Worm (Caenorhabditis elegans) whole organism, L2 larva: Measurements from ENCODE around the gene M01H9.10.
A peak's percentile ranks its signal among the peaks of the same experiment; 100 is the strongest.

ENCODE experiments used
- C34F6.9 ChIP-seq: fragments of 150-350 bp; optimal IDR thresholded peaks from 2 replicates; lab custom pipeline; 2014; ENCODE audit warnings: missing biosample characterization, missing genetic modification characterization
- R02D3.7 ChIP-seq: fragments of 150-350 bp; optimal IDR thresholded peaks from 2 replicates; lab custom pipeline; 2014; ENCODE audit warnings: missing biosample characterization, missing genetic modification characterization
- Y55F3AM.14 ChIP-seq: fragments of 200-800 bp; sonication (Bioruptor generic); optimal IDR thresholded peaks from 2 replicates; lab custom pipeline; 2018; ENCODE audit warnings: mild to moderate bottlenecking, missing genetic modification characterization, missing compliant biosample characterization
- ZK546.5 ChIP-seq: sonication (generic microtip); optimal IDR thresholded peaks from 2 replicates; lab custom pipeline; 2017; ENCODE audit warnings: missing biosample characterization, missing genetic modification characterization
- aly-2 ChIP-seq: fragments of 150-350 bp; optimal IDR thresholded peaks from 2 replicates; lab custom pipeline; 2014; ENCODE audit warnings: missing biosample characterization, missing genetic modification characterization
- ama-1 ChIP-seq: fragments of 150-350 bp; optimal IDR thresholded peaks from 2 replicates; lab custom pipeline; 2018; ENCODE audit warnings: inconsistent platforms
- blmp-1 ChIP-seq: sonication (generic microtip); optimal IDR thresholded peaks from 2 replicates; lab custom pipeline; 2017; ENCODE audit warnings: missing genetic modification characterization, mild to moderate bottlenecking, missing compliant biosample characterization, antibody characterized with exemption, moderate library complexity; ENCODE audit not compliant: insufficient read depth
- ceh-16 ChIP-seq: fragments of 150-350 bp; optimal IDR thresholded peaks from 2 replicates; lab custom pipeline; 2014; ENCODE audit warnings: missing biosample characterization, missing genetic modification characterization
- ceh-82 ChIP-seq: fragments of 150-350 bp; optimal IDR thresholded peaks from 2 replicates; lab custom pipeline; 2014; ENCODE audit warnings: missing biosample characterization, missing genetic modification characterization
- crh-2 ChIP-seq: sonication (generic microtip); optimal IDR thresholded peaks from 2 replicates; lab custom pipeline; 2017; ENCODE audit warnings: missing biosample characterization, missing genetic modification characterization
- dmd-4 ChIP-seq: sonication (generic microtip); optimal IDR thresholded peaks from 2 replicates; lab custom pipeline; 2017; ENCODE audit warnings: missing biosample characterization, missing genetic modification characterization
- egl-27 ChIP-seq: sonication (generic microtip); optimal IDR thresholded peaks from 3 replicates; lab custom pipeline; 2017; ENCODE audit warnings: missing biosample characterization, missing genetic modification reagents, missing genetic modification characterization
- elt-1 ChIP-seq: fragments of 150-350 bp; optimal IDR thresholded peaks from 2 replicates; lab custom pipeline; 2014; ENCODE audit warnings: missing biosample characterization, missing genetic modification characterization
- fos-1 ChIP-seq: fragments of 150-350 bp; optimal IDR thresholded peaks from 2 replicates; lab custom pipeline; 2014; ENCODE audit warnings: missing biosample characterization, missing genetic modification characterization
- gmeb-1 ChIP-seq: fragments of 150-350 bp; optimal IDR thresholded peaks from 2 replicates; lab custom pipeline; 2014; ENCODE audit warnings: missing biosample characterization, missing genetic modification characterization
- lin-13 ChIP-seq: fragments of 150-350 bp; optimal IDR thresholded peaks from 2 replicates; lab custom pipeline; 2014; ENCODE audit warnings: missing biosample characterization, missing genetic modification reagents, missing genetic modification characterization
- lin-39 ChIP-seq: fragments of 150-350 bp; optimal IDR thresholded peaks from 2 replicates; lab custom pipeline; 2014; ENCODE audit warnings: missing biosample characterization, missing genetic modification reagents, missing genetic modification characterization
- lsy-2 ChIP-seq, 2 experiments: fragments of 150-350 bp in 1 of 2; sonication (generic microtip) in 1 of 2; optimal IDR thresholded peaks; 2 replicates each; lab custom pipeline; 2014 to 2017; ENCODE audit warnings: missing biosample characterization in 2 of 2, missing genetic modification characterization in 2 of 2
- mab-5 ChIP-seq: fragments of 150-350 bp; optimal IDR thresholded peaks from 2 replicates; lab custom pipeline; 2014; ENCODE audit warnings: missing biosample characterization, missing genetic modification characterization
- mbf-1 ChIP-seq: sonication (generic microtip); optimal IDR thresholded peaks from 2 replicates; lab custom pipeline; 2017; ENCODE audit warnings: missing biosample characterization, missing genetic modification characterization
- mdl-1 ChIP-seq, 2 experiments: fragments of 150-350 bp in 1 of 2; sonication (generic microtip) in 1 of 2; optimal IDR thresholded peaks; 2 replicates each; lab custom pipeline; 2017; ENCODE audit warnings: missing biosample characterization in 2 of 2, missing genetic modification characterization in 2 of 2
- nhr-10 ChIP-seq: sonication (generic microtip); optimal IDR thresholded peaks from 2 replicates; lab custom pipeline; 2017; ENCODE audit warnings: missing biosample characterization, missing genetic modification characterization
- nhr-11 ChIP-seq: fragments of 150-350 bp; optimal IDR thresholded peaks from 2 replicates; lab custom pipeline; 2014; ENCODE audit warnings: missing biosample characterization, missing genetic modification characterization
- nhr-129 ChIP-seq: fragments of 150-350 bp; optimal IDR thresholded peaks from 2 replicates; lab custom pipeline; 2014; ENCODE audit warnings: missing biosample characterization, missing genetic modification characterization
- nhr-21 ChIP-seq: fragments of 150-350 bp; optimal IDR thresholded peaks from 2 replicates; lab custom pipeline; 2014; ENCODE audit warnings: missing biosample characterization, missing genetic modification characterization
- nhr-23 ChIP-seq: fragments of 150-350 bp; optimal IDR thresholded peaks from 2 replicates; lab custom pipeline; 2014; ENCODE audit warnings: missing biosample characterization, missing genetic modification reagents, missing genetic modification characterization
- nhr-237 ChIP-seq: fragments of 150-350 bp; optimal IDR thresholded peaks from 2 replicates; lab custom pipeline; 2014; ENCODE audit warnings: missing biosample characterization, missing genetic modification characterization
- nhr-25 ChIP-seq: fragments of 150-350 bp; sonication (generic microtip); optimal IDR thresholded peaks from 3 replicates; lab custom pipeline; 2014; ENCODE audit warnings: missing biosample characterization, missing genetic modification characterization
- nhr-77 ChIP-seq: fragments of 150-350 bp; optimal IDR thresholded peaks from 2 replicates; lab custom pipeline; 2014; ENCODE audit warnings: missing biosample characterization, missing genetic modification characterization
- peb-1 ChIP-seq: fragments of 150-350 bp; optimal IDR thresholded peaks from 2 replicates; lab custom pipeline; 2014; ENCODE audit warnings: missing biosample characterization, missing genetic modification characterization
- sem-4 ChIP-seq: fragments of 150-350 bp; optimal IDR thresholded peaks from 2 replicates; lab custom pipeline; 2014; ENCODE audit warnings: missing biosample characterization, missing genetic modification reagents, missing genetic modification characterization
- skn-1 ChIP-seq: sonication (generic microtip); optimal IDR thresholded peaks from 2 replicates; lab custom pipeline; 2017; ENCODE audit warnings: missing biosample characterization, missing genetic modification characterization
- sma-3 ChIP-seq: sonication (generic microtip); optimal IDR thresholded peaks from 2 replicates; lab custom pipeline; 2016; ENCODE audit warnings: missing genetic modification reagents, missing genetic modification characterization, missing compliant biosample characterization
- sma-9 ChIP-seq, 2 experiments: fragments of 150-350 bp in 1 of 2; sonication (generic microtip) in 1 of 2; optimal IDR thresholded peaks; 2 replicates each; lab custom pipeline; 2014 to 2016; ENCODE audit warnings: missing genetic modification characterization in 2 of 2, mild to moderate bottlenecking in 1 of 2, missing biosample characterization in 1 of 2, missing compliant biosample characterization in 1 of 2, missing genetic modification reagents in 1 of 2, moderate library complexity in 1 of 2
- snpc-4 ChIP-seq: fragments of 150-350 bp; optimal IDR thresholded peaks from 2 replicates; lab custom pipeline; 2014; ENCODE audit warnings: missing biosample characterization, missing genetic modification characterization
- unc-39 ChIP-seq: fragments of 150-350 bp; optimal IDR thresholded peaks from 2 replicates; lab custom pipeline; 2014; ENCODE audit warnings: missing biosample characterization, missing genetic modification characterization
- unc-55 ChIP-seq: fragments of 150-350 bp; sonication (generic microtip); optimal IDR thresholded peaks from 3 replicates; lab custom pipeline; 2014; ENCODE audit warnings: missing biosample characterization, missing genetic modification reagents, missing genetic modification characterization
- unc-62 ChIP-seq: fragments of 150-350 bp; optimal IDR thresholded peaks from 2 replicates; lab custom pipeline; 2014; ENCODE audit warnings: missing biosample characterization, missing genetic modification reagents, missing genetic modification characterization
- zag-1 ChIP-seq: fragments of 150-350 bp; optimal IDR thresholded peaks from 2 replicates; lab custom pipeline; 2014; ENCODE audit warnings: missing biosample characterization, missing genetic modification characterization
- ztf-1 ChIP-seq: fragments of 200-800 bp; sonication (Bioruptor generic); conservative IDR thresholded peaks from 2 replicates; pipeline ENCODE4 v1.3.6; 2022; ENCODE audit warnings: missing genetic modification characterization, missing compliant biosample characterization
- ztf-11 ChIP-seq: sonication (generic microtip); optimal IDR thresholded peaks from 2 replicates; lab custom pipeline; 2017; ENCODE audit warnings: missing biosample characterization, missing genetic modification characterization
- ztf-4 ChIP-seq: fragments of 150-350 bp; optimal IDR thresholded peaks from 2 replicates; lab custom pipeline; 2014; ENCODE audit warnings: missing biosample characterization, missing genetic modification characterization

Gene M01H9.10

ce11 chrIV:4519714-4520113 is 39.8 kb upstream of the M01H9.10 start:
- TF ChIP-seq elt-1: no peak
- TF ChIP-seq nhr-25: peak; percentile 42
- TF ChIP-seq snpc-4 (tag; lab: Kevin White, UChicago): no peak
- peak; percentile 7 for TF ChIP-seq Y55F3AM.14 (GFP tag; lab: Kevin White, UChicago)
- TF ChIP-seq, all 48 proteins: peak for 2

ce11 chrIV:4518111-4518510 is 38.2 kb upstream of the M01H9.10 start:
- no peak for TF ChIP-seq unc-62
- TF ChIP-seq ZK546.5 (tag; lab: Kevin White, UChicago): no peak
- peak; percentile 75 for TF ChIP-seq blmp-1 (tag; lab: Kevin White, UChicago)
- TF ChIP-seq nhr-77 (tag; lab: Kevin White, UChicago): no peak
- no peak for TF ChIP-seq mab-5 (tag; lab: Kevin White, UChicago)
- no peak for TF ChIP-seq crh-2 (tag; lab: Kevin White, UChicago)
- no peak for TF ChIP-seq elt-1
- no peak for TF ChIP-seq nhr-11 (tag; lab: Kevin White, UChicago)

- TF ChIP-seq blmp-1 (tag; lab: Kevin White, UChicago) (no peak), nhr-77 (tag; lab: Kevin White, UChicago) (no peak), nhr-11 (tag; lab: Kevin White, UChicago) (no peak), ztf-1 (GFP tag; lab: Robert Waterston, UW) (no peak), aly-2 (tag; lab: Kevin White, UChicago) (no peak), ceh-16 (tag; lab: Kevin White, UChicago) (no peak), nhr-25 (peak; percentile 17)
Observed at ce11 chrIV:4517066-4517465, 37.1 kb upstream of the M01H9.10 start, which contains the start of gene ZK180.5. TSS of gene ZK180.5 (minus strand) at chrIV:4517166.

ce11 chrIV:4516478-4516877 is 36.6 kb upstream of the M01H9.10 start:
- TF ChIP-seq Y55F3AM.14 (GFP tag; lab: Kevin White, UChicago) (peak; percentile 8), aly-2 (tag; lab: Kevin White, UChicago) (no peak)

ce11 chrIV:4513269-4513819 is 33.4 kb upstream of the M01H9.10 start, which contains the start of gene sar-1:
TSS of gene sar-1 (minus strand) at chrIV:4513319.
- no peak for TF ChIP-seq aly-2 (tag; lab: Kevin White, UChicago)
- no peak for TF ChIP-seq ztf-1 (GFP tag; lab: Robert Waterston, UW)
- no peak for TF ChIP-seq unc-62
- no peak for TF ChIP-seq skn-1 (tag; lab: Kevin White, UChicago)
- TF ChIP-seq unc-39 (tag; lab: Kevin White, UChicago): no peak
- peak; percentile 65 for TF ChIP-seq nhr-129 (tag; lab: Kevin White, UChicago)
- no peak for TF ChIP-seq elt-1
- TF ChIP-seq snpc-4 (tag; lab: Kevin White, UChicago): no peak
- TF ChIP-seq nhr-21: peak; percentile 82
- no peak for TF ChIP-seq nhr-77 (tag; lab: Kevin White, UChicago)
- peak; percentile 25 for TF ChIP-seq ztf-4 (tag; lab: Kevin White, UChicago)
- no peak for TF ChIP-seq nhr-11 (tag; lab: Kevin White, UChicago)
- peak; percentile 26 for TF ChIP-seq zag-1 (tag; lab: Kevin White, UChicago)
- TF ChIP-seq mbf-1 (tag; lab: Kevin White, UChicago): no peak
- TF ChIP-seq blmp-1 (tag; lab: Kevin White, UChicago): no peak
- peak; percentile 82 for TF ChIP-seq gmeb-1 (tag; lab: Kevin White, UChicago)
- TF ChIP-seq C34F6.9: peak; percentile 89
- TF ChIP-seq ceh-82: no peak
- TF ChIP-seq sma-9 (GFP tag; optimal IDR thresholded peaks at IDR 0.05; lab: Kevin White, UChicago): peak; percentile 82
- TF ChIP-seq sma-9 (tag; optimal IDR thresholded peaks at IDR 0.05; lab: Kevin White, UChicago): no peak
- peak; percentile 6 for TF ChIP-seq sem-4 (tag; lab: Kevin White, UChicago)
- no peak for TF ChIP-seq ama-1 (lab: Kevin White, UChicago)
- TF ChIP-seq lin-13: no peak
- peak; percentile 69 for TF ChIP-seq sma-3
- peak; percentile 73 for TF ChIP-seq nhr-25
- peak; percentile 55 for TF ChIP-seq egl-27 (tag; lab: Kevin White, UChicago)
- TF ChIP-seq lsy-2 (tag; optimal IDR thresholded peaks at IDR 0.05; lab: Kevin White, UChicago): peak; percentile 88 to 93
- peak; percentile 63 for TF ChIP-seq mab-5 (tag; lab: Kevin White, UChicago)
- no peak for TF ChIP-seq nhr-237
- peak; percentile 49 for TF ChIP-seq nhr-10 (tag; lab: Kevin White, UChicago)
- TF ChIP-seq peb-1 (tag; lab: Kevin White, UChicago): no peak
- TF ChIP-seq dmd-4 (tag; lab: Kevin White, UChicago): no peak
- peak in 1 of 2 experiments; percentile 60 for TF ChIP-seq mdl-1 (tag; optimal IDR thresholded peaks at IDR 0.05; lab: Kevin White, UChicago)
- TF ChIP-seq R02D3.7: peak; percentile 32
- peak; percentile 94 for TF ChIP-seq crh-2 (tag; lab: Kevin White, UChicago)
- TF ChIP-seq ztf-11 (tag; lab: Kevin White, UChicago): no peak
- TF ChIP-seq unc-55: peak; percentile 84
- peak; percentile 55 for TF ChIP-seq fos-1 (tag; lab: Kevin White, UChicago)
- no peak for TF ChIP-seq lin-39 (tag; lab: Kevin White, UChicago)
- TF ChIP-seq nhr-23 (tag; lab: Kevin White, UChicago): no peak
